Worm (Caenorhabditis elegans): ENCODE measurements around the gene rmd-1.

ce11 chrIII:9772394-9772793 lies 13.5 kb downstream of the rmd-1 start:
- no peak for TF ChIP-seq tab-1 (GFP tag; IDR thresholded peaks at IDR 0.05)
- TF ChIP-seq ref-1 (GFP tag; conservative IDR thresholded peaks at IDR 0.05), result no peak
- TF ChIP-seq flt-1 (GFP tag; IDR thresholded peaks at IDR 0.05), result no peak
- no peak for TF ChIP-seq med-1 (GFP tag; optimal IDR thresholded peaks at IDR 0.05; ENCODE audit: insufficient read depth)
- TF ChIP-seq ztf-29 (GFP tag; IDR thresholded peaks at IDR 0.05), result no peak
- TF ChIP-seq cog-1 (tag; optimal IDR thresholded peaks at IDR 0.05), result no peak
- no peak for TF ChIP-seq klf-2 (GFP tag; conservative IDR thresholded peaks at IDR 0.05)
- TF ChIP-seq ztf-23 (GFP tag; IDR thresholded peaks at IDR 0.05), result no peak

All from whole organism, midembryonic.